Worm (Caenorhabditis elegans) whole organism, young adult: ENCODE results near the gene par-1.

Experiments
- C17E4.6 ChIP-seq: fragments of 200-800 bp; sonication (Bioruptor generic); IDR thresholded peaks from 2 replicates; pipeline ENCODE4 v1.3.6; 2022; ENCODE audit warnings: missing genetic modification reagents, missing genetic modification characterization, missing compliant biosample characterization
- F33H1.4 ChIP-seq: fragments of 200-800 bp; sonication (Bioruptor generic); IDR thresholded peaks from 2 replicates; pipeline ENCODE4 v1.3.6; 2022; ENCODE audit warnings: missing genetic modification reagents, missing genetic modification characterization, missing compliant biosample characterization
- F55B11.4 ChIP-seq: sonication (generic microtip); optimal IDR thresholded peaks from 2 replicates; lab custom pipeline; 2016; ENCODE audit warnings: missing compliant biosample characterization, missing genetic modification characterization, borderline replicate concordance; ENCODE audit not compliant: insufficient read depth
- Y56A3A.18 ChIP-seq: fragments of 200-800 bp; sonication (Bioruptor generic); IDR thresholded peaks from 2 replicates; pipeline ENCODE4 v1.3.6; 2022; ENCODE audit warnings: missing genetic modification reagents, missing genetic modification characterization, missing compliant biosample characterization
- ama-1 ChIP-seq, 3 experiments: fragments of 150-350 bp in 1 of 3; sonication (generic microtip) in 2 of 3; optimal IDR thresholded peaks; 2 replicates each; lab custom pipeline; 2014 to 2018; ENCODE audit warnings: missing biosample characterization in 2 of 3, missing genetic modification characterization in 2 of 3, missing genetic modification reagents in 2 of 3
- attf-3 ChIP-seq: fragments of 200-800 bp; sonication (Bioruptor generic); conservative IDR thresholded peaks from 2 replicates; pipeline ENCODE4 v1.3.6; 2022; ENCODE audit warnings: missing genetic modification reagents, missing genetic modification characterization, missing compliant biosample characterization
- bed-2 ChIP-seq: fragments of 200-800 bp; sonication (Bioruptor generic); IDR thresholded peaks from 2 replicates; pipeline ENCODE4 v1.3.6; 2022; ENCODE audit warnings: missing genetic modification reagents, missing genetic modification characterization, missing compliant biosample characterization
- cebp-2 ChIP-seq: fragments of 200-800 bp; sonication (Bioruptor generic); IDR thresholded peaks from 2 replicates; pipeline ENCODE4 v1.3.6; 2022; ENCODE audit warnings: missing genetic modification characterization, missing compliant biosample characterization
- let-607 ChIP-seq, 2 experiments: fragments of 200-800 bp in 1 of 2; sonication (Bioruptor generic) in 1 of 2; sonication (generic microtip) in 1 of 2; optimal IDR thresholded peaks; 2 replicates each; lab custom pipeline; 2016 to 2018; ENCODE audit warnings: mild to moderate bottlenecking in 2 of 2, missing compliant biosample characterization in 2 of 2, missing genetic modification characterization in 2 of 2, moderate library complexity in 2 of 2, missing genotype in 1 of 2
- madf-8 ChIP-seq: fragments of 200-800 bp; sonication (Bioruptor generic); conservative IDR thresholded peaks from 2 replicates; pipeline ENCODE4 v1.3.6; 2022; ENCODE audit warnings: missing genetic modification reagents, missing genetic modification characterization, missing compliant biosample characterization
- rpc-1 ChIP-seq, 2 experiments: fragments of 150-350 bp in 1 of 2; sonication (generic microtip) in 1 of 2; optimal IDR thresholded peaks; 2 replicates each; lab custom pipeline; 2014 to 2018; ENCODE audit warnings: missing biosample characterization in 1 of 2, missing genetic modification characterization in 1 of 2, missing genetic modification reagents in 1 of 2, missing genotype in 1 of 2
- snpc-1.3 ChIP-seq: sonication (generic microtip); optimal IDR thresholded peaks from 2 replicates; lab custom pipeline; 2017; ENCODE audit warnings: missing genetic modification characterization, mild to moderate bottlenecking, missing compliant biosample characterization, antibody characterized with exemption, moderate library complexity, missing genotype, missing genetic modification reagents; ENCODE audit not compliant: insufficient read depth
- snpc-4 ChIP-seq, 5 experiments: fragments of 150-350 bp in 1 of 5; sonication (generic microtip) in 4 of 5; optimal IDR thresholded peaks; 2 replicates each; lab custom pipeline; 2014 to 2018; ENCODE audit warnings: missing genetic modification characterization in 5 of 5, missing biosample characterization in 3 of 5, antibody characterized with exemption in 2 of 5, mild to moderate bottlenecking in 2 of 5, missing compliant biosample characterization in 2 of 5, missing genotype in 2 of 5, moderate library complexity in 2 of 5, missing genetic modification reagents in 1 of 5

- no peak for TF ChIP-seq madf-8 (GFP tag; lab: Robert Waterston, UW)
- TF ChIP-seq ama-1 (optimal IDR thresholded peaks at IDR 0.05; lab: Kevin White, UChicago): no peak
- TF ChIP-seq ama-1 (GFP tag; optimal IDR thresholded peaks at IDR 0.05; lab: Kevin White, UChicago): no peak
- TF ChIP-seq cebp-2: no peak
- no peak for TF ChIP-seq F55B11.4 (tag; lab: Kevin White, UChicago)
- TF ChIP-seq snpc-4 (GFP tag; optimal IDR thresholded peaks at IDR 0.05; lab: Kevin White, UChicago): no peak
- peak in 2 of 4 experiments; percentile 36 to 70 for TF ChIP-seq snpc-4 (tag; optimal IDR thresholded peaks at IDR 0.05; lab: Kevin White, UChicago)
- TF ChIP-seq Y56A3A.18: no peak
- no peak for TF ChIP-seq attf-3 (GFP tag; lab: Robert Waterston, UW)
- TF ChIP-seq rpc-1 (optimal IDR thresholded peaks at IDR 0.05; lab: Kevin White, UChicago): no peak
- no peak for TF ChIP-seq rpc-1 (tag; optimal IDR thresholded peaks at IDR 0.05; lab: Kevin White, UChicago)
- TF ChIP-seq snpc-1.3 (tag; lab: Kevin White, UChicago): no peak
- TF ChIP-seq let-607 (tag; optimal IDR thresholded peaks at IDR 0.05; lab: Kevin White, UChicago): no peak
- TF ChIP-seq C17E4.6: no peak
- TF ChIP-seq bed-2 (GFP tag; lab: Robert Waterston, UW): no peak
- no peak for TF ChIP-seq F33H1.4 (GFP tag; lab: Robert Waterston, UW)
Measured at ce11 chrV:14094546-14094945, 50.6 kb downstream of the par-1 start.
